Worm (Caenorhabditis elegans) whole organism, L3 larva: ENCODE results near the gene C03B1.1.

Source experiments
- R02D3.7 ChIP-seq: fragments of 150-350 bp; optimal IDR thresholded peaks from 2 replicates; lab custom pipeline; 2014; ENCODE audit warnings: missing biosample characterization, missing genetic modification characterization
- ZK546.5 ChIP-seq: sonication (generic microtip); optimal IDR thresholded peaks from 2 replicates; lab custom pipeline; 2017; ENCODE audit warnings: missing biosample characterization, missing genetic modification characterization
- aly-2 ChIP-seq: fragments of 150-350 bp; optimal IDR thresholded peaks from 2 replicates; lab custom pipeline; 2014; ENCODE audit warnings: missing biosample characterization, missing genetic modification characterization
- ama-1 ChIP-seq: fragments of 150-350 bp; optimal IDR thresholded peaks from 2 replicates; lab custom pipeline; 2018
- ceh-16 ChIP-seq: sonication (generic microtip); optimal IDR thresholded peaks from 2 replicates; lab custom pipeline; 2017; ENCODE audit warnings: missing biosample characterization, missing genetic modification characterization
- ceh-28 ChIP-seq: fragments of 150-350 bp; optimal IDR thresholded peaks from 2 replicates; lab custom pipeline; 2014; ENCODE audit warnings: missing biosample characterization, missing genetic modification reagents, missing genetic modification characterization
- ceh-82 ChIP-seq: fragments of 150-350 bp; optimal IDR thresholded peaks from 2 replicates; lab custom pipeline; 2014; ENCODE audit warnings: missing biosample characterization, missing genetic modification characterization
- ceh-9 ChIP-seq: sonication (generic microtip); optimal IDR thresholded peaks from 2 replicates; lab custom pipeline; 2018; ENCODE audit warnings: missing biosample characterization, missing genetic modification characterization
- daf-12 ChIP-seq: fragments of 150-350 bp; optimal IDR thresholded peaks from 2 replicates; lab custom pipeline; 2014; ENCODE audit warnings: missing biosample characterization, missing genetic modification reagents, missing genetic modification characterization
- egl-27 ChIP-seq: sonication (generic microtip); optimal IDR thresholded peaks from 4 replicates; lab custom pipeline; 2017; ENCODE audit warnings: missing biosample characterization, missing genetic modification reagents, missing genetic modification characterization
- egl-5 ChIP-seq: fragments of 150-350 bp; optimal IDR thresholded peaks from 2 replicates; lab custom pipeline; 2017; ENCODE audit warnings: missing biosample characterization, missing genetic modification reagents, missing genetic modification characterization, inconsistent platforms
- elt-1 ChIP-seq: fragments of 150-350 bp; optimal IDR thresholded peaks from 2 replicates; lab custom pipeline; 2014; ENCODE audit warnings: missing biosample characterization, missing genetic modification characterization
- elt-2 ChIP-seq: sonication (generic microtip); optimal IDR thresholded peaks from 2 replicates; lab custom pipeline; 2016; ENCODE audit warnings: missing genetic modification reagents, mild to moderate bottlenecking, missing genetic modification characterization, missing compliant biosample characterization
- elt-3 ChIP-seq, 3 experiments: fragments of 150-350 bp in 1 of 3; sonication (generic microtip) in 2 of 3; optimal IDR thresholded peaks; 2 replicates in 2 of 3; 4 replicates in 1 of 3; lab custom pipeline; 2014 to 2017; ENCODE audit warnings: missing biosample characterization in 3 of 3, missing genetic modification characterization in 3 of 3
- eor-1 ChIP-seq, 2 experiments: fragments of 150-350 bp; optimal IDR thresholded peaks; 2 replicates each; lab custom pipeline; 2014 to 2018; ENCODE audit warnings: missing biosample characterization in 2 of 2, missing genetic modification characterization in 2 of 2
- fkh-10 ChIP-seq: sonication (generic microtip); optimal IDR thresholded peaks from 2 replicates; lab custom pipeline; 2017; ENCODE audit warnings: missing biosample characterization, missing genetic modification reagents, missing genetic modification characterization
- fkh-2 ChIP-seq: fragments of 150-350 bp; optimal IDR thresholded peaks from 2 replicates; lab custom pipeline; 2014; ENCODE audit warnings: missing biosample characterization, missing genetic modification reagents, missing genetic modification characterization
- fos-1 ChIP-seq: fragments of 150-350 bp; optimal IDR thresholded peaks from 2 replicates; lab custom pipeline; 2014; ENCODE audit warnings: missing biosample characterization, missing genetic modification characterization
- hmg-11 ChIP-seq: sonication (generic microtip); optimal IDR thresholded peaks from 2 replicates; lab custom pipeline; 2016; ENCODE audit warnings: missing genetic modification characterization, missing compliant biosample characterization
- jun-1 ChIP-seq: fragments of 150-350 bp; optimal IDR thresholded peaks from 2 replicates; lab custom pipeline; 2014; ENCODE audit warnings: missing biosample characterization, missing genetic modification reagents, missing genetic modification characterization
- lin-15B ChIP-seq: fragments of 150-350 bp; optimal IDR thresholded peaks from 2 replicates; lab custom pipeline; 2014; ENCODE audit warnings: missing biosample characterization, missing genetic modification characterization
- lin-39 ChIP-seq: fragments of 150-350 bp; optimal IDR thresholded peaks from 2 replicates; lab custom pipeline; 2018; ENCODE audit warnings: missing biosample characterization, missing genetic modification reagents, missing genetic modification characterization
- lsy-12 ChIP-seq: sonication (generic microtip); optimal IDR thresholded peaks from 2 replicates; lab custom pipeline; 2016; ENCODE audit warnings: mild to moderate bottlenecking, missing genetic modification characterization, missing compliant biosample characterization
- mdl-1 ChIP-seq: fragments of 150-350 bp; optimal IDR thresholded peaks from 2 replicates; lab custom pipeline; 2014; ENCODE audit warnings: missing biosample characterization, missing genetic modification characterization
- mml-1 ChIP-seq: fragments of 150-350 bp; sonication (generic microtip); optimal IDR thresholded peaks from 3 replicates; lab custom pipeline; 2014; ENCODE audit warnings: missing biosample characterization, missing genetic modification characterization
- nfya-1 ChIP-seq: sonication (generic microtip); optimal IDR thresholded peaks from 2 replicates; lab custom pipeline; 2017; ENCODE audit warnings: missing genetic modification characterization, mild to moderate bottlenecking, missing compliant biosample characterization, antibody characterized with exemption, moderate library complexity; ENCODE audit not compliant: insufficient read depth
- nhr-11 ChIP-seq: fragments of 150-350 bp; optimal IDR thresholded peaks from 2 replicates; lab custom pipeline; 2014; ENCODE audit warnings: missing biosample characterization, missing genetic modification characterization
- nhr-12 ChIP-seq: fragments of 150-350 bp; optimal IDR thresholded peaks from 2 replicates; lab custom pipeline; 2014; ENCODE audit warnings: missing biosample characterization, missing genetic modification characterization
- nhr-23 ChIP-seq: fragments of 150-350 bp; optimal IDR thresholded peaks from 2 replicates; lab custom pipeline; 2014; ENCODE audit warnings: missing biosample characterization, missing genetic modification reagents, missing genetic modification characterization
- nhr-237 ChIP-seq: fragments of 150-350 bp; optimal IDR thresholded peaks from 2 replicates; lab custom pipeline; 2014; ENCODE audit warnings: missing biosample characterization, missing genetic modification characterization
- nhr-25 ChIP-seq: sonication (generic microtip); optimal IDR thresholded peaks from 2 replicates; lab custom pipeline; 2017; ENCODE audit warnings: missing biosample characterization, missing genetic modification characterization
- nhr-28 ChIP-seq: fragments of 150-350 bp; optimal IDR thresholded peaks from 2 replicates; lab custom pipeline; 2014; ENCODE audit warnings: missing biosample characterization, missing genetic modification characterization
- nhr-43 ChIP-seq: sonication (generic microtip); optimal IDR thresholded peaks from 2 replicates; lab custom pipeline; 2016; ENCODE audit warnings: mild to moderate bottlenecking, missing genetic modification characterization, missing compliant biosample characterization; ENCODE audit not compliant: poor library complexity, severe bottlenecking
- nhr-67 ChIP-seq: fragments of 150-350 bp; optimal IDR thresholded peaks from 2 replicates; lab custom pipeline; 2014; ENCODE audit warnings: missing biosample characterization, missing genetic modification characterization
- nhr-76 ChIP-seq: fragments of 150-350 bp; sonication (generic microtip); optimal IDR thresholded peaks from 5 replicates; lab custom pipeline; 2014; ENCODE audit warnings: missing biosample characterization, missing genetic modification characterization
- nhr-77 ChIP-seq: fragments of 150-350 bp; optimal IDR thresholded peaks from 2 replicates; lab custom pipeline; 2014; ENCODE audit warnings: missing biosample characterization, missing genetic modification characterization
- pha-4 ChIP-seq: fragments of 150-350 bp; optimal IDR thresholded peaks from 2 replicates; lab custom pipeline; 2014; ENCODE audit warnings: missing biosample characterization, missing genetic modification reagents, missing genetic modification characterization
- pqm-1 ChIP-seq: fragments of 150-350 bp; optimal IDR thresholded peaks from 2 replicates; lab custom pipeline; 2017; ENCODE audit warnings: missing biosample characterization, missing genetic modification characterization, inconsistent platforms
- sea-2 ChIP-seq: fragments of 150-350 bp; sonication (generic microtip); optimal IDR thresholded peaks from 4 replicates; lab custom pipeline; 2014; ENCODE audit warnings: missing biosample characterization, missing genetic modification reagents, missing genetic modification characterization
- skn-1 ChIP-seq: fragments of 150-350 bp; optimal IDR thresholded peaks from 2 replicates; lab custom pipeline; 2014; ENCODE audit warnings: missing biosample characterization, missing genetic modification characterization
- snpc-4 ChIP-seq: fragments of 150-350 bp; optimal IDR thresholded peaks from 2 replicates; lab custom pipeline; 2014; ENCODE audit warnings: missing biosample characterization, missing genetic modification characterization
- tbx-2 ChIP-seq: sonication (generic microtip); optimal IDR thresholded peaks from 2 replicates; lab custom pipeline; 2016; ENCODE audit warnings: mild to moderate bottlenecking, missing genetic modification characterization, missing compliant biosample characterization
- unc-39 ChIP-seq: sonication (generic microtip); optimal IDR thresholded peaks from 4 replicates; lab custom pipeline; 2017; ENCODE audit warnings: missing biosample characterization, missing genetic modification characterization
- unc-62 ChIP-seq: fragments of 150-350 bp; sonication (generic microtip); optimal IDR thresholded peaks from 4 replicates; lab custom pipeline; 2014; ENCODE audit warnings: missing biosample characterization, missing genetic modification reagents, missing genetic modification characterization
- zag-1 ChIP-seq: fragments of 150-350 bp; optimal IDR thresholded peaks from 2 replicates; lab custom pipeline; 2014; ENCODE audit warnings: missing biosample characterization, missing genetic modification characterization
- ztf-11 ChIP-seq: fragments of 150-350 bp; optimal IDR thresholded peaks from 2 replicates; lab custom pipeline; 2014; ENCODE audit warnings: missing biosample characterization, missing genetic modification characterization
- ztf-4 ChIP-seq: fragments of 150-350 bp; optimal IDR thresholded peaks from 2 replicates; lab custom pipeline; 2014; ENCODE audit warnings: missing biosample characterization, missing genetic modification characterization

C03B1.1 gene

DNA sequence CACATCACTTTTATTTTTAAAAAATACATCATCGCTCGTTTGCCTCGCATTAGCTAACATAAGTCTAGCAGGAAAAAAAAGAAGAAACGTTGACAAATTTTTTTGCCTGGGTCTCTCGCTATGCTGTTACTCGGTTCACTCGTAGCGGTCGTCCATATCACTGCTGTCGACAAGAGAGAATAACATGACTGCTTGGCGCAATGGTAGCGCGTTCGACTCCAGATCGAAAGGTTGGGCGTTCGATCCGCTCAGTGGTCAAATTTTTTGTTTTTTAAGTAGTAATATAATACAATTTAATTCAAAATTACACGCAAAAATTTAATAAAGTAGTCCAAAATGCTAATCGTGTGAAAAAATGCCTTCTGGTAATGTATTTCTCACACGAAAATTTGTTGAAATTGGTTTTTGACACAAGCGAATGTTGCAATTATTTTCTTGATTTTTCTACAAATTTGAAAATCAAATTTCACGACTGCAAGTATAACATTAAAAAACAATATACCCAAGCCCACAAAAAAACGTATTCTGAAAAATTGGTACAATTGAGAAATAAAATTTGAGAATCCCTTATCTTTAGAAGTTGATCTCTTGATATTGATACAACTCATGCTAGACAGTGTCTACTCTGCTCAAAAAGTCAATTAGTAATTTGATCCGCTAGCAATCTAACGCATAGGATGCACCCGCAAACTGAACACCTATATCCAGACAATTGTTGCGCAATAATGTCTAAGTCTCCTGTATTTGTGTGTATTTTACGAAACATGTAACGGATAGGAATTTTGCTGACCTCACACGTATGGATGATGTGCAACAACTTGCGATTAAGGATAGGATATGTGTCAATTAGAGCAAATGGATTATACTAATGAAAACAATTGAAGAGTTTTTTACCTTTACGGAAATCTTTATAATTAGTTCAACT is 3.1 kb upstream of the C03B1.1 start:
- TF ChIP-seq mdl-1 (tag; lab: Kevin White, UChicago) (no peak), tbx-2 (tag; lab: Kevin White, UChicago) (peak; percentile 54), nhr-77 (tag; lab: Kevin White, UChicago) (no peak), snpc-4 (tag; lab: Kevin White, UChicago) (no peak), unc-39 (tag; lab: Kevin White, UChicago) (no peak), aly-2 (no peak), nhr-28 (tag; lab: Kevin White, UChicago) (peak; percentile 10), jun-1 (tag; lab: Kevin White, UChicago) (peak; percentile 57), zag-1 (no peak), nhr-76 (tag; lab: Kevin White, UChicago) (no peak), nhr-23 (tag; lab: Kevin White, UChicago) (peak; percentile 36), ama-1 (no peak), fkh-2 (tag; lab: Kevin White, UChicago) (no peak), nhr-43 (tag; lab: Kevin White, UChicago) (no peak), daf-12 (tag; lab: Kevin White, UChicago) (no peak), ceh-28 (tag; lab: Kevin White, UChicago) (no peak), lin-39 (tag; lab: Kevin White, UChicago) (peak; percentile 68), elt-3 (tag; optimal IDR thresholded peaks at IDR 0.05; lab: Kevin White, UChicago) (no peak), ceh-82 (tag; lab: Kevin White, UChicago) (peak; percentile 33), nhr-12 (no peak), fkh-10 (GFP tag; lab: Kevin White, UChicago) (no peak), ztf-11 (tag; lab: Kevin White, UChicago) (no peak), R02D3.7 (tag; lab: Kevin White, UChicago) (no peak), pha-4 (peak; percentile 49), ceh-16 (tag; lab: Kevin White, UChicago) (no peak), nhr-11 (no peak), elt-2 (peak; percentile 29), skn-1 (peak; percentile 26), ZK546.5 (tag; lab: Kevin White, UChicago) (no peak), fos-1 (tag; lab: Kevin White, UChicago) (no peak), lin-15B (tag; lab: Kevin White, UChicago) (no peak), lsy-12 (no peak), eor-1 (tag; optimal IDR thresholded peaks at IDR 0.05; lab: Kevin White, UChicago) (no peak), hmg-11 (peak; percentile 93), egl-27 (tag; lab: Kevin White, UChicago) (no peak), sea-2 (GFP tag; lab: Kevin White, UChicago) (no peak), egl-5 (tag; lab: Kevin White, UChicago) (peak; percentile 54), nhr-237 (no peak), elt-1 (tag; lab: Kevin White, UChicago) (no peak), nhr-67 (tag; lab: Kevin White, UChicago) (no peak), nfya-1 (tag; lab: Kevin White, UChicago) (peak; percentile 57), nhr-25 (tag; lab: Kevin White, UChicago) (no peak), ceh-9 (no peak), mml-1 (no peak), ztf-4 (tag; lab: Kevin White, UChicago) (no peak), pqm-1 (tag; lab: Kevin White, UChicago) (peak; percentile 26), unc-62 (GFP tag; lab: Kevin White, UChicago) (no peak)
